Worm (Caenorhabditis elegans) whole organism, L4 larva: ENCODE results near the gene knl-3.
"Not testable (repeated sequence)": the region's sequence is repeated elsewhere in the genome, so short reads cannot be mapped to it uniquely, and the experiment has no call there.

Source experiments
- F10B5.3 ChIP-seq: sonication (generic microtip); optimal IDR thresholded peaks from 2 replicates; lab custom pipeline; 2016; ENCODE audit warnings: mild to moderate bottlenecking, missing genetic modification characterization, missing compliant biosample characterization
- F44E2.7 ChIP-seq: fragments of 200-800 bp; sonication (Bioruptor generic); IDR thresholded peaks from 2 replicates; pipeline ENCODE4 v2.1.2; 2022; ENCODE audit warnings: missing genetic modification characterization, missing compliant biosample characterization
- F49E8.2 ChIP-seq: sonication (generic microtip); optimal IDR thresholded peaks from 2 replicates; lab custom pipeline; 2016; ENCODE audit warnings: missing compliant biosample characterization, mild to moderate bottlenecking, missing genetic modification characterization, borderline replicate concordance
- R02D3.7 ChIP-seq: fragments of 150-350 bp; sonication (generic microtip); optimal IDR thresholded peaks from 3 replicates; lab custom pipeline; 2014; ENCODE audit warnings: missing biosample characterization, missing genetic modification characterization
- Y105C5A.15 ChIP-seq: fragments of 200-800 bp; sonication (Bioruptor generic); IDR thresholded peaks from 2 replicates; pipeline ENCODE4 v1.3.6; 2022; ENCODE audit warnings: missing genetic modification characterization, missing compliant biosample characterization
- aha-1 ChIP-seq: fragments of 150-350 bp; peaks from one replicate; lab custom pipeline; 2014; ENCODE audit warnings: missing biosample characterization, missing genetic modification characterization
- aly-2 ChIP-seq: sonication (generic microtip); optimal IDR thresholded peaks from 2 replicates; lab custom pipeline; 2018; ENCODE audit warnings: missing biosample characterization, missing genetic modification characterization
- attf-4 ChIP-seq: sonication (generic microtip); optimal IDR thresholded peaks from 3 replicates; lab custom pipeline; 2017; ENCODE audit warnings: missing biosample characterization, missing genetic modification characterization
- ceh-20 ChIP-seq: fragments of 200-800 bp; sonication (Bioruptor generic); IDR thresholded peaks from 2 replicates; pipeline ENCODE4 v1.3.6; 2022; ENCODE audit warnings: missing genetic modification reagents, missing genetic modification characterization, missing compliant biosample characterization
- ceh-28 ChIP-seq: fragments of 150-350 bp; optimal IDR thresholded peaks from 2 replicates; lab custom pipeline; 2014; ENCODE audit warnings: missing biosample characterization, missing genetic modification reagents, missing genetic modification characterization
- ceh-44 ChIP-seq: fragments of 200-800 bp; sonication (Bioruptor generic); IDR thresholded peaks from 2 replicates; pipeline ENCODE4 v1.3.6; 2022; ENCODE audit warnings: missing genetic modification reagents, missing genetic modification characterization, missing compliant biosample characterization
- ctbp-1 ChIP-seq: fragments of 200-800 bp; sonication (Bioruptor generic); IDR thresholded peaks from 2 replicates; pipeline ENCODE4 v1.3.6; 2022; ENCODE audit warnings: missing genetic modification reagents, missing genetic modification characterization, missing compliant biosample characterization
- dmd-6 ChIP-seq: fragments of 200-800 bp; sonication (Bioruptor generic); IDR thresholded peaks from 2 replicates; pipeline ENCODE4 v1.3.6; 2022; ENCODE audit warnings: missing genetic modification reagents, missing genetic modification characterization, missing compliant biosample characterization
- dpl-1 ChIP-seq: fragments of 150-350 bp; optimal IDR thresholded peaks from 2 replicates; lab custom pipeline; 2014; ENCODE audit warnings: missing biosample characterization, missing genetic modification reagents, missing genetic modification characterization
- dve-1 ChIP-seq: sonication (generic microtip); optimal IDR thresholded peaks from 2 replicates; lab custom pipeline; 2017; ENCODE audit warnings: antibody characterized with exemption, mild to moderate bottlenecking, missing genetic modification characterization, missing compliant biosample characterization; ENCODE audit not compliant: insufficient read depth
- fos-1 ChIP-seq: fragments of 150-350 bp; optimal IDR thresholded peaks from 2 replicates; lab custom pipeline; 2014; ENCODE audit warnings: missing biosample characterization, missing genetic modification characterization
- hlh-30 ChIP-seq: sonication (generic microtip); optimal IDR thresholded peaks from 2 replicates; lab custom pipeline; 2017; ENCODE audit warnings: antibody characterized with exemption, mild to moderate bottlenecking, missing genetic modification characterization, missing compliant biosample characterization; ENCODE audit not compliant: insufficient read depth
- hmg-1.1 ChIP-seq: fragments of 200-800 bp; sonication (Bioruptor generic); IDR thresholded peaks from 2 replicates; pipeline ENCODE4 v1.3.6; 2022; ENCODE audit warnings: missing genetic modification reagents, missing genetic modification characterization, missing compliant biosample characterization
- lim-7 ChIP-seq: fragments of 200-800 bp; sonication (Bioruptor generic); IDR thresholded peaks from 2 replicates; pipeline ENCODE4 v1.3.6; 2022; ENCODE audit warnings: missing genetic modification characterization, missing compliant biosample characterization
- lin-1 ChIP-seq: fragments of 200-800 bp; sonication (Bioruptor generic); IDR thresholded peaks from 2 replicates; pipeline ENCODE4 v1.3.6; 2022; ENCODE audit warnings: missing genetic modification reagents, missing genetic modification characterization, missing compliant biosample characterization
- lin-38 ChIP-seq: fragments of 200-800 bp; sonication (Bioruptor generic); IDR thresholded peaks from 2 replicates; pipeline ENCODE4 v1.3.6; 2022; ENCODE audit warnings: missing genetic modification reagents, missing genetic modification characterization, missing compliant biosample characterization
- lsy-2 ChIP-seq, 2 experiments: fragments of 150-350 bp in 1 of 2; sonication (generic microtip) in 1 of 2; optimal IDR thresholded peaks; 2 replicates each; lab custom pipeline; 2014 to 2017; ENCODE audit warnings: missing biosample characterization in 2 of 2, missing genetic modification characterization in 2 of 2
- madf-5 ChIP-seq, 2 experiments: fragments of 200-800 bp; sonication (Bioruptor generic); IDR thresholded peaks; 2 replicates each; pipeline ENCODE4 v1.3.6; 2022; ENCODE audit warnings: missing compliant biosample characterization in 2 of 2, missing genetic modification characterization in 2 of 2
- mdl-1 ChIP-seq, 2 experiments: fragments of 150-350 bp in 1 of 2; sonication (generic microtip) in 1 of 2; optimal IDR thresholded peaks; 2 replicates each; lab custom pipeline; 2014 to 2017; ENCODE audit warnings: missing biosample characterization in 2 of 2, missing genetic modification characterization in 2 of 2
- mep-1 ChIP-seq: fragments of 150-350 bp; sonication (generic microtip); optimal IDR thresholded peaks from 3 replicates; lab custom pipeline; 2014; ENCODE audit warnings: missing biosample characterization, missing genetic modification characterization
- mxl-3 ChIP-seq: fragments of 200-800 bp; sonication (Bioruptor generic); optimal IDR thresholded peaks from 2 replicates; lab custom pipeline; 2018; ENCODE audit warnings: mild to moderate bottlenecking, missing genetic modification characterization, missing compliant biosample characterization
- nhr-10 ChIP-seq: fragments of 150-350 bp; optimal IDR thresholded peaks from 2 replicates; lab custom pipeline; 2014; ENCODE audit warnings: missing biosample characterization, missing genetic modification characterization
- nhr-237 ChIP-seq: sonication (generic microtip); optimal IDR thresholded peaks from 2 replicates; lab custom pipeline; 2017; ENCODE audit warnings: missing biosample characterization, missing genetic modification characterization
- nhr-28 ChIP-seq: fragments of 150-350 bp; optimal IDR thresholded peaks from 2 replicates; lab custom pipeline; 2014; ENCODE audit warnings: missing biosample characterization, missing genetic modification characterization
- nhr-6 ChIP-seq: fragments of 150-350 bp; optimal IDR thresholded peaks from 2 replicates; lab custom pipeline; 2014; ENCODE audit warnings: missing biosample characterization, missing genetic modification characterization
- pha-4 ChIP-seq, 2 experiments: fragments of 150-350 bp in 1 of 2; fragments of 200-800 bp in 1 of 2; sonication (Bioruptor generic) in 1 of 2; IDR thresholded peaks in 1 of 2; optimal IDR thresholded peaks in 1 of 2; 2 replicates each; pipeline versions ENCODE4 v1.3.6 to Lab custom; 2014 to 2022; ENCODE audit warnings: missing genetic modification characterization in 2 of 2, missing genetic modification reagents in 2 of 2, missing biosample characterization in 1 of 2, missing compliant biosample characterization in 1 of 2
- php-3 ChIP-seq: fragments of 200-800 bp; sonication (Bioruptor generic); IDR thresholded peaks from 2 replicates; pipeline ENCODE4 v1.3.6; 2022; ENCODE audit warnings: missing genetic modification reagents, missing genetic modification characterization, missing compliant biosample characterization
- pqm-1 ChIP-seq: sonication (generic microtip); optimal IDR thresholded peaks from 2 replicates; lab custom pipeline; 2017; ENCODE audit warnings: missing biosample characterization, missing genetic modification characterization
- rbr-2 ChIP-seq: sonication (generic microtip); optimal IDR thresholded peaks from 2 replicates; lab custom pipeline; 2016; ENCODE audit warnings: missing genotype, missing genetic modification characterization, missing compliant biosample characterization
- set-16 ChIP-seq: fragments of 200-800 bp; sonication (Bioruptor generic); IDR thresholded peaks from 2 replicates; pipeline ENCODE4 v1.3.6; 2022; ENCODE audit warnings: missing genetic modification reagents, missing genetic modification characterization, missing compliant biosample characterization
- skn-1 ChIP-seq: fragments of 150-350 bp; optimal IDR thresholded peaks from 2 replicates; lab custom pipeline; 2014; ENCODE audit warnings: missing biosample characterization, missing genetic modification characterization
- snpc-1.2 ChIP-seq: fragments of 200-800 bp; sonication (Bioruptor generic); IDR thresholded peaks from 2 replicates; pipeline ENCODE4 v1.3.6; 2022; ENCODE audit warnings: missing genetic modification reagents, missing genetic modification characterization, missing compliant biosample characterization
- unc-130 ChIP-seq: sonication (generic microtip); optimal IDR thresholded peaks from 2 replicates; lab custom pipeline; 2016; ENCODE audit warnings: missing genetic modification reagents, missing genetic modification characterization, missing compliant biosample characterization
- unc-39 ChIP-seq: sonication (generic microtip); optimal IDR thresholded peaks from 2 replicates; lab custom pipeline; 2017; ENCODE audit warnings: missing biosample characterization, missing genetic modification characterization
- unc-62 ChIP-seq, 3 experiments: fragments of 150-350 bp in 1 of 3; sonication (generic microtip); optimal IDR thresholded peaks in 2 of 3; peaks in 1 of 3; 1 replicate in 1 of 3; 2 replicates in 2 of 3; lab custom pipeline; 2014 to 2017; ENCODE audit warnings: missing biosample characterization in 3 of 3, missing genetic modification characterization in 3 of 3, missing genetic modification reagents in 3 of 3, missing genotype in 1 of 3
- ztf-11 ChIP-seq: fragments of 150-350 bp; optimal IDR thresholded peaks from 2 replicates; lab custom pipeline; 2014; ENCODE audit warnings: missing biosample characterization, missing genetic modification characterization

The knl-3 gene

DNA sequence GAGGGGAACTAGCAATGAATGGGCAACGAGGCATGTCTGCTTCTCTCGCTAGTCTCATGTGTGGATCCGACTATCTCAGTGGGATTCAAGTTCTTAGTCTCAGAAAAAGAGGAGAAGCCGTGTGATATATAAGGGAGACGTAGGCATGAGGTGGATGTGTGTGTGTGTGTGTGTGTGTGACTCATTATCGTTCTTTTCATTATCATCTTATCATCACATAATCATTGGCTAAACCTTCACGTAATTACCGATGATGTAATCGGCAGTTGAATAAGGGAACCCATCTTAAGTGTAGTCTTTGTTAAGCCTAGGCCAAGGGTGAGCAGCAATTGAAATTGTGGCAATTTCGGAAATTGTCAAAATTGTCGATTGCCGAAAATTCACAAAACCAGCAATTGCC, 39.0 kb upstream of the knl-3 start, which contains the start of gene Y32G9B.1:
TSS of gene Y32G9B.1 (minus strand) at position 101 of the 400 bp plus-strand sequence.
- TF ChIP-seq hlh-30 (tag; lab: Kevin White, UChicago) (peak; percentile 11), mxl-3 (GFP tag; lab: Kevin White, UChicago) (peak; percentile 80), ztf-11 (no peak), nhr-28 (tag; lab: Kevin White, UChicago) (peak; percentile 3), set-16 (GFP tag; lab: Robert Waterston, UW) (no peak), R02D3.7 (no peak), lin-1 (no peak), mep-1 (tag; lab: Kevin White, UChicago) (no peak), madf-5 (GFP tag; IDR thresholded peaks at IDR 0.05; lab: Robert Waterston, UW) (no peak), hmg-1.1 (GFP tag; lab: Robert Waterston, UW) (no peak), php-3 (no peak), lim-7 (GFP tag; lab: Robert Waterston, UW) (no peak), mdl-1 (tag; optimal IDR thresholded peaks at IDR 0.05; lab: Kevin White, UChicago) (peak in 1 of 2 experiments; percentile 20), nhr-6 (tag; lab: Kevin White, UChicago) (no peak), F44E2.7 (no peak), snpc-1.2 (GFP tag; lab: Robert Waterston, UW) (no peak), skn-1 (tag; lab: Kevin White, UChicago) (no peak)

DNA sequence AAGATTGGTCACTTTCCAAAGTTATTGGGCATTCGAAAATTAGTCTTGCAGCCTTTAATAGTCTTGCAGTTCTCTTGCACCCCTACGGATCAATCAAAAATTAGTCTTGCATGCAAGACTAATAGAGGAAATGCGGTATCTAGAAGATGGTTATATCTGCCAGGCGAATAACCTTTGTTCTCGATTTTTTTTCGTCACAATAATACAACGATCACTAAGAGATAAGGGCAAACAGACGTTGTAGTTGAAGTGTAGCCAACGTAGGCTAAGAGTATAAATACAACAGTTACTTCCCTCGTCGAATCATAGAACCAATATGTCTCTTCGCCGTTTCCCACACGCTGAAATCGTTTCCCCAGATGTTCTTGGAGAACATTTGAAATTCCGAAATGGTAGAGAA, 27.3 kb upstream of the knl-3 start, which contains the start of gene T10B5.8:
TSS of gene T10B5.8 (plus strand) at position 301 of the 400 bp plus-strand sequence.
- TF ChIP-seq unc-130 (GFP tag; lab: Kevin White, UChicago) (no peak), aha-1 (tag; lab: Kevin White, UChicago) (peak; percentile 3), nhr-28 (tag; lab: Kevin White, UChicago) (peak; percentile 66)

DNA sequence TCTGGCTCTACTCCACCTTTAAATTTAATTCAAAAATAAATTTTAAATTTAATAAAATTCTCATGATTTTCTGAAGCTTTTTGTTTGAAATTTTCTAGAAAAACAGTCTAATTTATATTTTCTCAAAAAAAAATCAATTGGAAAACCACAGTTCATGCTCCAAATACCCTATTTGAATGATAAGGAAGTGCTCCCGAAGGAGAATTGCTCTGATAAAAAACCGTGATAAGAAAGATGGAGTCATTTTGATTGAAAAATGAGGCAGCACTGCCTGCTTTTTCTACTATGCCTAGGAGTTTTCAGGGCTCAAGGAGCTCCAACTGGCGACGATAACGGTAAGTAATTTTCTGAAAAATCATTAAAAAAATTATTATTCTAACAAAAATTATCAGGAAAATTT, 23.0 kb upstream of the knl-3 start, which contains the start of gene T10B5.7:
TSS of gene T10B5.7 (plus strand) at position 225 of the 400 bp plus-strand sequence.
- peak; percentile 19; the same call in 1 of the 2 replicates for TF ChIP-seq dmd-6 (GFP tag; lab: Robert Waterston, UW)
- no peak for TF ChIP-seq F49E8.2
- TF ChIP-seq pqm-1 (tag; lab: Kevin White, UChicago): peak; percentile 62
- TF ChIP-seq mdl-1 (tag; optimal IDR thresholded peaks at IDR 0.05; lab: Kevin White, UChicago): no peak
- TF ChIP-seq dve-1: peak; percentile 2
- TF ChIP-seq nhr-28 (tag; lab: Kevin White, UChicago): peak; percentile 75
- TF ChIP-seq unc-39: no peak
- no peak for TF ChIP-seq rbr-2 (tag; lab: Kevin White, UChicago)

DNA sequence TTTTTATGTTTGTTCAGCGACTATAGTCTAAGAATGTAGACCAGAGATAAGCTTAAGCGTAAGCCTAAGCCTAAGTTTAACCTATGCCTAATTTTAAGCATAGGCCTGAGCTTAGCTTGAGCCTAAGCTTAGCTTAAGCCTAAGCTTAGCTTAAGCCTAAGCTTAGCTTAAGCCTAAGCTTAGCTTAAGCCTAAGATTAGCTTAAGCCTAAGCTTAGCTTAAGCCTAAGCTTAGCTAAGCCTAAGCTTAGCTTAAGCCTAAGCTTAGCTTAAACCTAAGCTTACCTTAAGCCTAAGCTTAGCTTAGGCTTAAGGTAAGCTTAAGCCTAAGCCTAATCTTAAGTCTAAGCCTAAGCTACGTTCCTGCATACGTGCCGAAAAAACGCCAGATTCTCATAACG, 20.4 kb upstream of the knl-3 start:
- no peak for TF ChIP-seq attf-4 (tag; lab: Kevin White, UChicago)
- peak in 1 of 2 experiments; percentile 8 for TF ChIP-seq unc-62 (GFP tag; optimal IDR thresholded peaks at IDR 0.05 in 1 of 2; lab: Kevin White, UChicago)
- TF ChIP-seq unc-62 (tag; optimal IDR thresholded peaks at IDR 0.05; lab: Kevin White, UChicago): no peak

DNA sequence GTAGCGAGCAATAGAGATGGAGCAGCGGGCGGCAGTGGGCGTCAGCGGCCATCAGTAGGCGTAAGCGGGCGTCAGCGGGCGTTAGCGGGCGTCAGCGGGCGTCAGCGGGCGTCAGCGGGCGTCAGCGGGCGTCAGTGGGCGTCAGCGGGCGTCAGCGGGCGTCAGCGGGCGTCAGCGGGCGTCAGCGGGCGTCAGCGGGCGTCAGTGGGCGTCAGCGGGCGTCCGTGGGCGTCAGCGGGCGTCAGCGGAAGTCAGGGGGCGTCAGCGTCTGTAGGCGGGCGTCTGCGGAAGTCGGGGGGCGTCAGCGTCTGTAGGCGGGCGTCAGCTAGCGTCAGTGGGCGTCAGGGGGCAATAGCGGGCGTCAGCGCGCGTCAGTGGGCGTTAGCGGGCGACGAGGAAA, 19.0 kb upstream of the knl-3 start:
- TF ChIP-seq lin-38 (GFP tag; lab: Robert Waterston, UW): peak; percentile 14; the same call in 1 of the 2 replicates
- TF ChIP-seq set-16 (GFP tag; lab: Robert Waterston, UW): peak; percentile 99
- TF ChIP-seq pha-4 (GFP tag; IDR thresholded peaks at IDR 0.05; lab: Robert Waterston, UW): peak; percentile 63; the same call in 1 of the 2 replicates
- TF ChIP-seq pha-4 (tag; optimal IDR thresholded peaks at IDR 0.05; lab: Kevin White, UChicago): not testable (repeated sequence)

DNA sequence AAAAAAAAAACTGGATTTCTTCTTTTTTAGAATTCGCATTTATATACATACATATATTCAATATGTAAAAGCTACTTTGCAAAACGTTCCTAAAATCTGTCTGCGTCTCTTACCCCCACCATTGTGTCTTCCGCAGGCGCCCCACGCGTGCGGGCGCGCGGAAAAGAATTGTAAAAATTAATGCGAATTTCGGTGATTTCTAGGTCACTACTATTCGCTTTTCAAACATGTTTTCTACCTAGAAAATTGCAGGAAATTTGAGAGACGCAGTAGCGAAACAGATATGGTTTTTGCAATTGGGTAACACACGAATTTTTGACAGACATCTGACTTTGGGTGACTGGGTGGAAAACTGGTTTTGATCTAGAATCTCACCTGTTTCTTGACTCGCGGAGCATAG, 13.9 kb upstream of the knl-3 start:
- no peak for TF ChIP-seq mdl-1 (tag; optimal IDR thresholded peaks at IDR 0.05; lab: Kevin White, UChicago)
- TF ChIP-seq nhr-10 (tag; lab: Kevin White, UChicago): no peak
- TF ChIP-seq ceh-44 (GFP tag; lab: Robert Waterston, UW): no peak
- no peak for TF ChIP-seq ceh-20 (GFP tag; lab: Robert Waterston, UW)
- peak; percentile 39 for TF ChIP-seq aha-1 (tag; lab: Kevin White, UChicago)
- no peak for TF ChIP-seq lsy-2 (tag; optimal IDR thresholded peaks at IDR 0.05; lab: Kevin White, UChicago)
- no peak for TF ChIP-seq aly-2
- no peak for TF ChIP-seq ctbp-1 (GFP tag; lab: Robert Waterston, UW)
- peak in 1 of 2 experiments; percentile 60 for TF ChIP-seq unc-62 (GFP tag; optimal IDR thresholded peaks at IDR 0.05 in 1 of 2; lab: Kevin White, UChicago)
- no peak for TF ChIP-seq unc-62 (tag; optimal IDR thresholded peaks at IDR 0.05; lab: Kevin White, UChicago)
- TF ChIP-seq fos-1: no peak
- peak; percentile 13 for TF ChIP-seq nhr-28 (tag; lab: Kevin White, UChicago)
- no peak for TF ChIP-seq ceh-28 (tag; lab: Kevin White, UChicago)
- no peak for TF ChIP-seq lim-7 (GFP tag; lab: Robert Waterston, UW)
- no peak for TF ChIP-seq nhr-237 (tag; lab: Kevin White, UChicago)
- TF ChIP-seq dpl-1 (GFP tag; lab: Kevin White, UChicago): no peak
- TF ChIP-seq F10B5.3: no peak
- TF ChIP-seq Y105C5A.15 (GFP tag; lab: Robert Waterston, UW): no peak
- TF ChIP-seq dmd-6 (GFP tag; lab: Robert Waterston, UW): no peak
